Worm (Caenorhabditis elegans) whole organism, late embryonic: Measurements from ENCODE around the gene F44E2.8.

Experiments used
- C08G9.2 ChIP-seq: sonication (generic microtip); optimal IDR thresholded peaks from 2 replicates; lab custom pipeline; 2016; ENCODE audit warnings: mild to moderate bottlenecking, missing genetic modification characterization, moderate library complexity, missing compliant biosample characterization
- C38D4.7 ChIP-seq: fragments of 200-800 bp; sonication (Bioruptor generic); optimal IDR thresholded peaks from 2 replicates; lab custom pipeline; 2018; ENCODE audit warnings: mild to moderate bottlenecking, missing genetic modification characterization, moderate library complexity, missing compliant biosample characterization
- F13H6.1 ChIP-seq: sonication (generic microtip); optimal IDR thresholded peaks from 2 replicates; lab custom pipeline; 2016; ENCODE audit warnings: missing genetic modification characterization, missing compliant biosample characterization
- Y22D7AL.16 ChIP-seq: sonication (generic microtip); optimal IDR thresholded peaks from 2 replicates; lab custom pipeline; 2016; ENCODE audit warnings: missing genetic modification characterization, missing compliant biosample characterization
- ahr-1 ChIP-seq: sonication (generic microtip); optimal IDR thresholded peaks from 2 replicates; lab custom pipeline; 2016; ENCODE audit warnings: missing genetic modification characterization, missing compliant biosample characterization
- ama-1 ChIP-seq: fragments of 150-350 bp; optimal IDR thresholded peaks from 2 replicates; lab custom pipeline; 2014
- ceh-14 ChIP-seq: sonication (generic microtip); optimal IDR thresholded peaks from 2 replicates; lab custom pipeline; 2016; ENCODE audit warnings: missing genotype, missing genetic modification characterization, missing compliant biosample characterization
- ceh-18 ChIP-seq: sonication (generic microtip); optimal IDR thresholded peaks from 2 replicates; lab custom pipeline; 2016; ENCODE audit warnings: missing genetic modification characterization, missing compliant biosample characterization
- ceh-2 ChIP-seq: sonication (generic microtip); optimal IDR thresholded peaks from 2 replicates; lab custom pipeline; 2016; ENCODE audit warnings: missing genotype, missing genetic modification characterization, missing compliant biosample characterization
- ceh-30 ChIP-seq: fragments of 150-350 bp; optimal IDR thresholded peaks from 2 replicates; lab custom pipeline; 2014; ENCODE audit warnings: missing biosample characterization, missing genetic modification characterization
- ceh-31 ChIP-seq: sonication (generic microtip); optimal IDR thresholded peaks from 2 replicates; lab custom pipeline; 2016; ENCODE audit warnings: missing genetic modification characterization, missing compliant biosample characterization
- ceh-34 ChIP-seq: sonication (generic microtip); optimal IDR thresholded peaks from 2 replicates; lab custom pipeline; 2016; ENCODE audit warnings: mild to moderate bottlenecking, missing genetic modification characterization, missing compliant biosample characterization
- ceh-45 ChIP-seq: fragments of 200-800 bp; sonication (Bioruptor generic); IDR thresholded peaks from 2 replicates; pipeline ENCODE4 v1.3.6; 2022; ENCODE audit warnings: missing genetic modification reagents, missing genetic modification characterization, missing compliant biosample characterization
- ceh-9 ChIP-seq: sonication (generic microtip); optimal IDR thresholded peaks from 2 replicates; lab custom pipeline; 2016; ENCODE audit warnings: mild to moderate bottlenecking, missing genetic modification characterization, inconsistent platforms, missing compliant biosample characterization
- che-1 ChIP-seq: sonication (generic microtip); optimal IDR thresholded peaks from 2 replicates; lab custom pipeline; 2016; ENCODE audit warnings: mild to moderate bottlenecking, missing genetic modification characterization, missing compliant biosample characterization
- dmd-4 ChIP-seq: sonication (generic microtip); optimal IDR thresholded peaks from 2 replicates; lab custom pipeline; 2016; ENCODE audit warnings: borderline replicate concordance, missing genetic modification characterization, missing compliant biosample characterization
- elt-2 ChIP-seq: sonication (generic microtip); optimal IDR thresholded peaks from 2 replicates; lab custom pipeline; 2016; ENCODE audit warnings: missing genetic modification reagents, missing genetic modification characterization, missing compliant biosample characterization
- ets-4 ChIP-seq: sonication (generic microtip); optimal IDR thresholded peaks from 2 replicates; lab custom pipeline; 2016; ENCODE audit warnings: missing genetic modification characterization, missing compliant biosample characterization
- eyg-1 ChIP-seq: sonication (generic microtip); optimal IDR thresholded peaks from 2 replicates; lab custom pipeline; 2016; ENCODE audit warnings: missing genotype, missing genetic modification characterization, missing compliant biosample characterization
- fkh-10 ChIP-seq: fragments of 150-350 bp; optimal IDR thresholded peaks from 2 replicates; lab custom pipeline; 2014; ENCODE audit warnings: missing biosample characterization, missing genetic modification reagents, missing genetic modification characterization
- hlh-13 ChIP-seq: fragments of 200-800 bp; sonication (Bioruptor generic); optimal IDR thresholded peaks from 2 replicates; lab custom pipeline; 2018; ENCODE audit warnings: mild to moderate bottlenecking, missing genetic modification characterization, missing compliant biosample characterization
- hlh-15 ChIP-seq: sonication (generic microtip); optimal IDR thresholded peaks from 2 replicates; lab custom pipeline; 2016; ENCODE audit warnings: missing genetic modification characterization, missing compliant biosample characterization
- hlh-30 ChIP-seq: sonication (generic microtip); optimal IDR thresholded peaks from 2 replicates; lab custom pipeline; 2017; ENCODE audit warnings: antibody characterized with exemption, missing genetic modification characterization, missing compliant biosample characterization; ENCODE audit not compliant: insufficient read depth
- mec-3 ChIP-seq: sonication (generic microtip); optimal IDR thresholded peaks from 2 replicates; lab custom pipeline; 2016; ENCODE audit warnings: borderline replicate concordance, missing genetic modification characterization, missing compliant biosample characterization
- pat-9 ChIP-seq: fragments of 200-800 bp; sonication (Bioruptor generic); optimal IDR thresholded peaks from 2 replicates; lab custom pipeline; 2018; ENCODE audit warnings: mild to moderate bottlenecking, missing genetic modification characterization, moderate library complexity, missing compliant biosample characterization
- pax-1 ChIP-seq: fragments of 150-350 bp; optimal IDR thresholded peaks from 2 replicates; lab custom pipeline; 2014; ENCODE audit warnings: missing biosample characterization, missing genetic modification characterization
- pqm-1 ChIP-seq: sonication (generic microtip); optimal IDR thresholded peaks from 2 replicates; lab custom pipeline; 2016; ENCODE audit warnings: missing genetic modification characterization, missing compliant biosample characterization
- pros-1 ChIP-seq: fragments of 150-350 bp; optimal IDR thresholded peaks from 2 replicates; lab custom pipeline; 2014; ENCODE audit warnings: missing biosample characterization, missing genetic modification reagents, missing genetic modification characterization
- ref-2 ChIP-seq: sonication (generic microtip); optimal IDR thresholded peaks from 2 replicates; lab custom pipeline; 2016; ENCODE audit warnings: missing genetic modification characterization, missing compliant biosample characterization
- rnt-1 ChIP-seq: sonication (generic microtip); optimal IDR thresholded peaks from 2 replicates; lab custom pipeline; 2016; ENCODE audit warnings: missing genetic modification characterization, missing compliant biosample characterization
- sdc-2 ChIP-seq: sonication (generic microtip); optimal IDR thresholded peaks from 2 replicates; lab custom pipeline; 2016; ENCODE audit warnings: missing genotype, missing genetic modification characterization, missing compliant biosample characterization
- sox-4 ChIP-seq: sonication (generic microtip); optimal IDR thresholded peaks from 2 replicates; lab custom pipeline; 2017; ENCODE audit warnings: mild to moderate bottlenecking, missing genetic modification characterization, inconsistent platforms, missing compliant biosample characterization
- syd-9 ChIP-seq: sonication (generic microtip); optimal IDR thresholded peaks from 2 replicates; lab custom pipeline; 2016; ENCODE audit warnings: mild to moderate bottlenecking, missing genetic modification characterization, moderate library complexity, missing compliant biosample characterization
- tbx-7 ChIP-seq: sonication (generic microtip); optimal IDR thresholded peaks from 2 replicates; lab custom pipeline; 2016; ENCODE audit warnings: missing genotype, missing genetic modification characterization, missing compliant biosample characterization
- unc-3 ChIP-seq, 2 experiments: fragments of 200-800 bp in 1 of 2; sonication (Bioruptor generic) in 1 of 2; sonication (generic microtip) in 1 of 2; conservative IDR thresholded peaks in 1 of 2; optimal IDR thresholded peaks in 1 of 2; 2 replicates each; pipeline versions ENCODE4 v1.3.6 to Lab custom; 2016 to 2022; ENCODE audit warnings: missing compliant biosample characterization in 2 of 2, missing genetic modification characterization in 2 of 2, missing genetic modification reagents in 1 of 2
- unc-42 ChIP-seq: sonication (generic microtip); optimal IDR thresholded peaks from 2 replicates; lab custom pipeline; 2016; ENCODE audit warnings: missing genotype, missing genetic modification characterization, missing compliant biosample characterization
- unc-55 ChIP-seq: sonication (generic microtip); optimal IDR thresholded peaks from 2 replicates; lab custom pipeline; 2017; ENCODE audit warnings: missing biosample characterization, missing genetic modification reagents, missing genetic modification characterization
- unc-86 ChIP-seq: sonication (generic microtip); optimal IDR thresholded peaks from 2 replicates; lab custom pipeline; 2016; ENCODE audit warnings: missing genetic modification characterization, missing compliant biosample characterization

Gene F44E2.8

DNA sequence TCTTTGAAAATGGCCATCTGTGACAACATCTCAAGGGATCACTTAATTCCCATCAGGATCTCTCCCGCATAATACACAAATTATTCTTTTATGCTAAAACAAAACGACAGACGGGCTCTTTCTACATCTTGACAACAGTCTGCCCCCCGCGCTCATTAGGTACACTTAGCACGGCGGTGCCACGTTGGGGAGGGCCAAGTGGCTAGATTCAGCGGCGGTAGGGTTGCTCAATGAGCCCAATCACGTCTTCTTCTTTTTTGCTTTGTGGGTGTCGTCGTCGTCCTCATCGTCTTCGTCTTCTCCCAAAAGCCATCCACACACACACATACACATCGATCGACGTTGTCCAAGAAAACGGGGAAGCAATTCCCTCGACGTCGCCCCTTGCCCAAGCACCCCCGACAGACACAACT lies 23.4 kb upstream of the F44E2.8 start (continued):
- TF ChIP-seq hlh-15 (tag; lab: Kevin White, UChicago) (no peak), che-1 (tag; lab: Kevin White, UChicago) (no peak), unc-42 (peak; percentile 73), elt-2 (tag; lab: Kevin White, UChicago) (no peak), sox-4 (peak; percentile 1), hlh-13 (GFP tag; lab: Kevin White, UChicago) (no peak), ceh-34 (tag; lab: Kevin White, UChicago) (no peak), F13H6.1 (no peak), unc-3 (GFP tag; conservative IDR thresholded peaks at IDR 0.05; lab: Robert Waterston, UW) (no peak), unc-3 (tag; optimal IDR thresholded peaks at IDR 0.05; lab: Kevin White, UChicago) (peak; percentile 47), hlh-30 (tag; lab: Kevin White, UChicago) (no peak), ceh-18 (tag; lab: Kevin White, UChicago) (no peak), ceh-9 (no peak), ceh-45 (no peak), syd-9 (peak; percentile 5), C08G9.2 (tag; lab: Kevin White, UChicago) (no peak), pat-9 (tag; lab: Kevin White, UChicago) (no peak)

DNA sequence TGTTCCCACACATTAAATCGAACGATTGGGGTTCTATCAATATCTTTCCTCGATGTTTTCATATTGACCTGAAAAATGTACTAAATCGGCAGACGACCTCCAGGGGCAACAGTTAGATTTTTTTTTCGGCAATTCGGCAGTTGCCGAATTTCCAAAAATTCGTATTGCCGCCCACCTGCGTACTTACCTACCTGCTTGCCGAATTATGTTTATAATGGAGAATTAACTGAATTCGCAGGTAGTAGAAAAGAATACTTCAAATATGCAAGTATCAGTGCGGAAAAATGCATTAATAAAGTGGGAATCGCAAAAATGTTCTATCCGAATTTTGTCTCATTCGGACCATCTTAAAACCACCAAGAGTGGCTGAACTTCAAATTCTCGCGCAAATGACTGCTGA lies 20.0 kb upstream of the F44E2.8 start:
- no peak for TF ChIP-seq pax-1 (tag; lab: Kevin White, UChicago)

DNA sequence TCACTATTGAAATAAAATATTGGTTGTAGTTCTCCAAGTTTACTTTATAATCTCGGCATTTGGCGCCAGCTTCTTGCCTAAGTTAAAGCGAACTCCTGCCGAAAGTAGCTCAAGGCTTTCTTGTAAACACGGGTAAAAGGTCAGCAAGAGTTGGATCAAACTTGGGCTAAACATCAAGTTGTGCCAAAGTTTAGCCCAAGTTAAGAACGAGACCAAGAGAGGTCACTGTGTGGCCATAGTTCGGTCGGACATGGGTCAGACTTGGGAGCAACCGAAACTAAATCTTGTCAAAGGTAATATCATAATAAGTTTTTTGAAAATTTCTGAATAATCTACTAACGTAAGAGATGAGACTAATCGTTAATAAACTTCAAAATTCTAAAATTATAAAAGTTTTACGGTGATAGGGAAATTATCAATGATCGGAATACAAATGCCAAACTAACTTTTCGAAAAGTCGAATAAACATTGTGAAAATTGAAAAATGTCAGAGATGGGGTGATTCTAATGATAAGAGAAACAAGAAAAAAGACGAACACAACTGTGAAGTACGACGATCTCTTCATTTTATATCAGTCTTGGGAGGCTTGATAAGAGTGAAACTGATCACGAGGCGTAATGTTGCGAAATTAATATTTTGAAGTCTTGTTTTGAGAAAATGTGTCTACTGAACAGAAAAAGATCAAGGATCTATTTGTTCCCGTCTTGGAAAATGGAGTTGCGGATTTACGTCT lies 18.4 kb upstream of the F44E2.8 start:
- TF ChIP-seq elt-2 (tag; lab: Kevin White, UChicago) (peak; percentile 17), fkh-10 (GFP tag; lab: Kevin White, UChicago) (no peak)
- TF ChIP-seq, all 69 proteins: peak for 1

DNA sequence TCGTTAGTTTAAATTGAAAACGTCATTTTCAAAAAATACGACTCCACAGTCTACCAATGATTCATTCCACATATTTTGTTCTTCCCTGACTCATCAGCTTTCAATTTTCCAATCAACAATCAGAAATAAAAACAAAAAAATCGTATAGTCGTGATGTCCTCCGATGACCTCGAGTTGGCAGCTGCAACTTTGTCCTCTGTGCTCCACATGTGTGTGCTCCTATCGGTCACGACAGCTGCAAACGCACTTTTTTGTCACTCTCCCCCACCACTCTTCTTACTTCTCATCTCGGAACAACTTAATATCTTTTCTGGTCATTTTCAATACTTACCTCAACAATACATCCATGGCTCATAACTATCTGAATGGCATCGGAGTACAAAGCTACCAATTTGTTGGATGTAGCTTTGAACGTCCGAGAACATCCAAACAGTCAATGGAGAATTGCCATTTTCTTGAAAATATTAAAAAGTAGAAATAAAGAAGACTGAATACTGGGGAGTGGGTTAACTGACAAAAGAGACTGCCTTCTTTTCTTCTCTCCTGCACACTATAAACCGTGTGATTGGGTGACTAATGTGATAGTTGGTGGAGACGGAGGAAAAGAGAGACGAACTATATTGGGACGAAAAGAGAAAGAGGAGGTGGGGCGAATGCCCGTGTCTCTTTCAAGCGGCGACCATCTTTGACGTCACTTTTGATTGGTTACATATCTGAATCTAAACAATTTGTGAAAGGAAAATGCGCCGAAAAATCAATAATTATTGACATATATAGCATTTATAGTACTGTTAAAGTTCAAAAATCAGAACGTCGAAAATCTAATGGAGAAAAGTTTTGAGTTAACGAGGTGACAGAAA lies 17.5 kb upstream of the F44E2.8 start:
- TF ChIP-seq pax-1 (tag; lab: Kevin White, UChicago): no peak
- no peak for TF ChIP-seq F13H6.1
- TF ChIP-seq ahr-1 (tag; lab: Kevin White, UChicago): no peak
- no peak for TF ChIP-seq ceh-2 (tag; lab: Kevin White, UChicago)
- TF ChIP-seq Y22D7AL.16 (tag; lab: Kevin White, UChicago): no peak
- no peak for TF ChIP-seq rnt-1 (tag; lab: Kevin White, UChicago)
- no peak for TF ChIP-seq pqm-1 (tag; lab: Kevin White, UChicago)

DNA sequence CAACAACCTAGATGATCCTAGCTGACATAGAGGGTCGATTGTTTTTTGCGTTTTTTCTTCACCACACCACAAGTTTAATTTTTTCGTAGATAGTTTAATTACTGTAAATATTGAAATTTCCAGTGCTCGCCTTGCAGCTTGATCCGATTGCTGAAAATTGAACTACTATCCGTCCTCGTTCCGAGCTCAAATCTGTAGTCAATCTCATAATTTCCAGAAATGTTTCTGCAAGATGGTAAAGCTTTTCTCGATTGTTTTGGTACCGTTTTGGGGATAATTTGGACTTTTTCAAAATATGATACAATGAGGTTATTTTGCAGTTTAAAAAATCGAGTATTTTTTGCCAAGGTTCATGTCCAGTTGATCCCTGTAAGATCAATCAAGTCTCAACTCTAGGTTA lies 16.4 kb upstream of the F44E2.8 start:
- TF ChIP-seq ama-1 (lab: Kevin White, UChicago) (no peak), unc-86 (tag; lab: Kevin White, UChicago) (no peak), che-1 (tag; lab: Kevin White, UChicago) (no peak), hlh-30 (tag; lab: Kevin White, UChicago) (no peak), mec-3 (tag; lab: Kevin White, UChicago) (no peak)

DNA sequence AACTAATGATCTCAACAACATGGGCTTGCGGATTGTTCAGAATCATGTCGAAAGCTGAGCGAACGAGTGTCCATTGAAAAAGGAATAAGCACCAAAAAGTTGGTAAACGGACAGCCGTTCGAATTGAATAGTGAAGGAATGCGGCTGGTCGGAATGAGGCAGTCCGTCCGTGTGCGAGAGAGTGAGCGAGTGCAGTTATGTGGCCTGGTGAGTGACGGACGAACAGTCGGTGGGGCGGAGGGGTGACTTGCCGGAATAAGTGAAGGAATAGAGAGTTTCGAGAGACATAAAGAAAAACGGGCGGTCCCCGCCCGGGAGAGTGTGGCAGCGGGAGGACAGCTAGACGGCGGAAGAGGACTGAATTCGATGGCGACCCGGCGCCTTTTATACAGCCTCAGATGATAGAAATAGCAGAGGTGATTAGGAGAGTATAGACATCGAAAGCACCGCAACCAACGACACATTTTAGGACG lies 15.7 kb upstream of the F44E2.8 start:
- TF ChIP-seq dmd-4 (tag; lab: Kevin White, UChicago): peak; percentile 65
- TF ChIP-seq tbx-7: no peak
- TF ChIP-seq ets-4: peak; percentile 66
- TF ChIP-seq ceh-30: peak; percentile 35
- peak; percentile 6 for TF ChIP-seq mec-3 (tag; lab: Kevin White, UChicago)
- TF ChIP-seq unc-55 (GFP tag; lab: Kevin White, UChicago): peak; percentile 17
- peak; percentile 73 for TF ChIP-seq ref-2
- peak; percentile 66 for TF ChIP-seq sdc-2 (tag; lab: Kevin White, UChicago)
- no peak for TF ChIP-seq elt-2 (tag; lab: Kevin White, UChicago)
- peak; percentile 68 for TF ChIP-seq ceh-31 (tag; lab: Kevin White, UChicago)
- TF ChIP-seq F13H6.1: peak; percentile 41
- TF ChIP-seq eyg-1 (tag; lab: Kevin White, UChicago): peak; percentile 43
- TF ChIP-seq ceh-14 (tag; lab: Kevin White, UChicago): peak; percentile 64
- peak; percentile 78 for TF ChIP-seq rnt-1 (tag; lab: Kevin White, UChicago)
- no peak for TF ChIP-seq pros-1 (tag; lab: Kevin White, UChicago)
- TF ChIP-seq ceh-2 (tag; lab: Kevin White, UChicago): no peak
- TF ChIP-seq che-1 (tag; lab: Kevin White, UChicago): no peak
- peak; percentile 10 for TF ChIP-seq C38D4.7 (GFP tag; lab: Kevin White, UChicago)
